Fruit fly (Drosophila melanogaster): ENCODE results near the gene Prp6.
A peak's percentile ranks its signal among the peaks of the same experiment; 100 is the strongest.

The Prp6 gene

dm6 chr3L:18904772-18905601 lies at the start of gene Prp6, which contains the start of gene CSN1b (continued):
- TF ChIP-seq unc-4 (GFP tag; IDR thresholded peaks at IDR 0.05; ENCODE audit: partially characterized antibody) (peak; percentile 49), Side (GFP tag; optimal IDR thresholded peaks at IDR 0.05) (no peak)

- no peak for TF ChIP-seq Drgx (GFP tag; IDR thresholded peaks at IDR 0.05)
- peak; percentile 46 for TF ChIP-seq Ets65A (GFP tag)
- peak; percentile 75; the same call in 1 of the 2 replicates for TF ChIP-seq CG7372 (GFP tag; IDR thresholded peaks at IDR 0.05)
- TF ChIP-seq Deaf1 (tag; optimal IDR thresholded peaks at IDR 0.05) = peak; percentile 93
- peak; percentile 92 for TF ChIP-seq Nf-YC (tag; optimal IDR thresholded peaks at IDR 0.05)
- TF ChIP-seq insv (GFP tag; optimal IDR thresholded peaks at IDR 0.05) = no peak
- peak; percentile 73 for TF ChIP-seq Nf-YB (GFP tag; optimal IDR thresholded peaks at IDR 0.05)
- TF ChIP-seq ewg (GFP tag; optimal IDR thresholded peaks at IDR 0.05) = peak; percentile 37
These were observed 44.7 kb upstream of the Prp6 start for dm6 chr3L:18860467-18860866.

- TF ChIP-seq CG12155 (GFP tag; optimal IDR thresholded peaks at IDR 0.05) = no peak
- TF ChIP-seq TFAM (GFP tag; optimal IDR thresholded peaks at IDR 0.05) = no peak
- TF ChIP-seq prd (optimal IDR thresholded peaks at IDR 0.05) = no peak
- no peak for TF ChIP-seq prd (GFP tag; IDR thresholded peaks at IDR 0.05)
- no peak for TF ChIP-seq Pdp1 (GFP tag; optimal IDR thresholded peaks at IDR 0.05)
- peak; percentile 25 for TF ChIP-seq CG12769 (tag; optimal IDR thresholded peaks at IDR 0.05)
- no peak for TF ChIP-seq CG7745 (tag; optimal IDR thresholded peaks at IDR 0.05)
- no peak for TF ChIP-seq CG5953 (GFP tag; IDR thresholded peaks at IDR 0.05)
- TF ChIP-seq Ets65A (GFP tag) = peak; percentile 44
- no peak for TF ChIP-seq CG6854 (GFP tag; optimal IDR thresholded peaks at IDR 0.05)
- TF ChIP-seq chinmo (GFP tag; IDR thresholded peaks at IDR 0.05; ENCODE audit: partially characterized antibody) = peak; percentile 65; the same call in 1 of the 4 replicates
- no peak for TF ChIP-seq sd (tag; optimal IDR thresholded peaks at IDR 0.05)
These were observed 43.3 kb upstream of the Prp6 start for dm6 chr3L:18861893-18862292.

dm6 chr3L:18863327-18863726 lies 41.8 kb upstream of the Prp6 start, which contains the start of gene CG6865:
CG6865 (plus strand) TSS chr3L:18863647.
- no peak for TF ChIP-seq dan (GFP tag; IDR thresholded peaks at IDR 0.05)
- TF ChIP-seq bowl (GFP tag; IDR thresholded peaks at IDR 0.05) = no peak
- 0 out of 4 replicates have a peak, but pooled peaks have one; percentile 67 for TF ChIP-seq chinmo (GFP tag; IDR thresholded peaks at IDR 0.05; ENCODE audit: partially characterized antibody)
- TF ChIP-seq scrt (GFP tag; optimal IDR thresholded peaks at IDR 0.05) = peak; percentile 81
- no peak for TF ChIP-seq CG42726 (GFP tag; IDR thresholded peaks at IDR 0.05; ENCODE audit: partially characterized antibody)

- TF ChIP-seq Oli (tag; optimal IDR thresholded peaks at IDR 0.05) = no peak
- peak; percentile 62 for TF ChIP-seq gfzf (GFP tag; optimal IDR thresholded peaks at IDR 0.05)
- peak; percentile 9 for TF ChIP-seq Lhr (GFP tag; optimal IDR thresholded peaks at IDR 0.05)
- peak; percentile 43 for TF ChIP-seq Ets65A (GFP tag)
- peak; percentile 56 for TF ChIP-seq CG13287 (GFP tag; IDR thresholded peaks at IDR 0.05; ENCODE audit: partially characterized antibody)
- TF ChIP-seq Myb (GFP tag; optimal IDR thresholded peaks at IDR 0.05) = peak; percentile 30
- TF ChIP-seq BEAF-32 (GFP tag; optimal IDR thresholded peaks at IDR 0.05) = peak; percentile 74
- peak; percentile 39; the same call in 1 of the 2 replicates for TF ChIP-seq hbn (GFP tag; IDR thresholded peaks at IDR 0.05; ENCODE audit: partially characterized antibody)
- peak; percentile 12 for TF ChIP-seq CG8290 (GFP tag; optimal IDR thresholded peaks at IDR 0.05)
- TF ChIP-seq CG8290 (tag; optimal IDR thresholded peaks at IDR 0.05) = peak; percentile 59 to 72
- TF ChIP-seq CG6791 (GFP tag; IDR thresholded peaks at IDR 0.05; ENCODE audit: partially characterized antibody) = peak; percentile 78
- peak; percentile 42; the same call in 1 of the 3 replicates for TF ChIP-seq vnd (GFP tag; IDR thresholded peaks at IDR 0.05; ENCODE audit: partially characterized antibody)
- peak; percentile 4 for TF ChIP-seq CG7271 (tag; optimal IDR thresholded peaks at IDR 0.05)
- peak; percentile 6 for TF ChIP-seq phol (tag; optimal IDR thresholded peaks at IDR 0.05)
- no peak for TF ChIP-seq wor (GFP tag; IDR thresholded peaks at IDR 0.05)
These were observed 39.5 kb upstream of the Prp6 start, which contains the start of gene CG14074 for dm6 chr3L:18865447-18866367. CG14074 (plus strand) TSS chr3L:18866225.

All from whole organism, embryonic.